Fruit fly (Drosophila melanogaster) whole organism, embryonic: ENCODE results near the gene Mlc2.

ENCODE experiments used
- Ada2b ChIP-seq: fragments of 200-800 bp; sonication (Bioruptor generic); IDR thresholded peaks from 2 replicates; pipeline ENCODE4 v1.3.6; 2022; ENCODE audit warnings: missing biosample characterization, missing genetic modification characterization
- Adf1 ChIP-seq: fragments of 200-800 bp; sonication (Bioruptor generic); IDR thresholded peaks from 2 replicates; pipeline ENCODE4 v1.3.6; 2022; ENCODE audit warnings: missing biosample characterization, missing genetic modification characterization
- Atf6 ChIP-seq: fragments of 200-800 bp; sonication (Bioruptor generic); IDR thresholded peaks from 2 replicates; pipeline ENCODE4 v1.3.6; 2022; ENCODE audit warnings: missing biosample characterization, missing genetic modification characterization
- CG10267 ChIP-seq: fragments of 200-800 bp; sonication (Bioruptor generic); optimal IDR thresholded peaks from 2 replicates; lab custom pipeline; 2018; ENCODE audit warnings: missing biosample characterization, mild to moderate bottlenecking, missing genetic modification characterization, moderate library complexity
- CG10366 ChIP-seq: fragments of 200-800 bp; sonication (Bioruptor generic); IDR thresholded peaks from 2 replicates; pipeline ENCODE4 v1.3.6; 2022; ENCODE audit warnings: missing biosample characterization, missing genetic modification characterization
- CG10462 ChIP-seq: fragments of 200-800 bp; sonication (Bioruptor generic); optimal IDR thresholded peaks from 2 replicates; lab custom pipeline; 2016; ENCODE audit warnings: missing biosample characterization, missing genetic modification characterization
- CG10959 ChIP-seq: fragments of 200-800 bp; sonication (Bioruptor generic); IDR thresholded peaks from 2 replicates; pipeline ENCODE4 v1.3.6; 2022; ENCODE audit warnings: missing biosample characterization, missing genetic modification characterization
- CG13287 ChIP-seq: fragments of 200-800 bp; sonication (Bioruptor generic); IDR thresholded peaks from 2 replicates; pipeline ENCODE4 v1.3.6; 2022; ENCODE audit warnings: missing biosample characterization, missing genetic modification characterization; ENCODE audit not compliant: partially characterized antibody
- CG13624 ChIP-seq: fragments of 200-800 bp; sonication (Bioruptor generic); optimal IDR thresholded peaks from 2 replicates; lab custom pipeline; 2016; ENCODE audit warnings: missing biosample characterization, missing genetic modification characterization
- CG15073 ChIP-seq: fragments of 200-800 bp; sonication (Bioruptor generic); optimal IDR thresholded peaks from 2 replicates; lab custom pipeline; 2016; ENCODE audit warnings: missing biosample characterization, missing genetic modification characterization
- CG18476 ChIP-seq: fragments of 200-800 bp; sonication (Bioruptor generic); optimal IDR thresholded peaks from 2 replicates; lab custom pipeline; 2016; ENCODE audit warnings: missing biosample characterization, mild to moderate bottlenecking, missing genetic modification characterization
- CG3163 ChIP-seq: fragments of 200-800 bp; sonication (Bioruptor generic); optimal IDR thresholded peaks from 3 replicates; lab custom pipeline; 2016; ENCODE audit warnings: missing biosample characterization, missing genetic modification characterization
- CG42726 ChIP-seq: fragments of 200-800 bp; sonication (Bioruptor generic); IDR thresholded peaks from 2 replicates; pipeline ENCODE4 v1.3.6; 2022; ENCODE audit warnings: missing biosample characterization, missing genetic modification characterization; ENCODE audit not compliant: partially characterized antibody
- CG4854 ChIP-seq: fragments of 200-800 bp; sonication (Bioruptor generic); optimal IDR thresholded peaks from 2 replicates; lab custom pipeline; 2016; ENCODE audit warnings: missing biosample characterization, missing genetic modification characterization, inconsistent platforms
- CG5245 ChIP-seq: fragments of 200-800 bp; sonication (Bioruptor generic); optimal IDR thresholded peaks from 3 replicates; lab custom pipeline; 2016; ENCODE audit warnings: missing biosample characterization, missing genetic modification characterization
- CG8089 ChIP-seq: fragments of 200-800 bp; sonication (Bioruptor generic); optimal IDR thresholded peaks from 3 replicates; lab custom pipeline; 2016; ENCODE audit warnings: missing biosample characterization, missing genetic modification characterization
- CG8281 ChIP-seq: fragments of 200-800 bp; sonication (Bioruptor generic); optimal IDR thresholded peaks from 2 replicates; lab custom pipeline; 2018; ENCODE audit warnings: missing biosample characterization, mild to moderate bottlenecking, missing genetic modification characterization, moderate library complexity
- CG8478 ChIP-seq: fragments of >200 bp; optimal IDR thresholded peaks from 2 replicates; lab custom pipeline; 2018
- CG9932 ChIP-seq: fragments of 200-800 bp; sonication (Bioruptor generic); IDR thresholded peaks from 2 replicates; pipeline ENCODE4 v1.3.6; 2022; ENCODE audit warnings: missing biosample characterization, missing genetic modification characterization
- Dek ChIP-seq: fragments of 200-800 bp; sonication (Bioruptor generic); optimal IDR thresholded peaks from 3 replicates; lab custom pipeline; 2019; ENCODE audit warnings: missing biosample characterization, mild to moderate bottlenecking, missing genetic modification characterization, moderate library complexity
- HLH3B ChIP-seq: fragments of 200-800 bp; sonication (Bioruptor generic); IDR thresholded peaks from 2 replicates; pipeline ENCODE4 v1.3.6; 2022; ENCODE audit warnings: missing biosample characterization, missing genetic modification characterization
- Med ChIP-seq: fragments of 200-800 bp; sonication (Bioruptor generic); peaks from one replicate; lab custom pipeline; 2016; ENCODE audit warnings: missing biosample characterization, missing genetic modification characterization, mild to moderate bottlenecking, inconsistent platforms, moderate library complexity
- Mrtf ChIP-seq: fragments of 200-800 bp; sonication (Bioruptor generic); IDR thresholded peaks from 3 replicates; pipeline ENCODE4 v1.3.6; 2022; ENCODE audit warnings: missing biosample characterization, missing genetic modification characterization
- NC2β ChIP-seq: fragments of 200-800 bp; sonication (Bioruptor generic); optimal IDR thresholded peaks from 2 replicates; lab custom pipeline; 2016; ENCODE audit warnings: missing biosample characterization, missing genetic modification characterization
- Neu2 ChIP-seq: fragments of 200-800 bp; sonication (Bioruptor generic); optimal IDR thresholded peaks from 3 replicates; lab custom pipeline; 2016; ENCODE audit warnings: missing biosample characterization, missing genetic modification characterization, borderline replicate concordance
- NfI ChIP-seq: fragments of 200-800 bp; sonication (Bioruptor generic); optimal IDR thresholded peaks from 3 replicates; lab custom pipeline; 2018; ENCODE audit warnings: missing biosample characterization, mild to moderate bottlenecking, missing genetic modification characterization, moderate library complexity
- Opbp ChIP-seq: fragments of 200-800 bp; sonication (Bioruptor generic); IDR thresholded peaks from 3 replicates; pipeline ENCODE4 v1.3.6; 2022; ENCODE audit warnings: missing biosample characterization, missing genetic modification characterization; ENCODE audit not compliant: partially characterized antibody
- Pdp1 ChIP-seq, 2 experiments: fragments of 200-800 bp; sonication (Bioruptor generic); optimal IDR thresholded peaks; 3 replicates each; lab custom pipeline; 2016; ENCODE audit warnings: missing biosample characterization in 2 of 2, missing genetic modification characterization in 2 of 2, mild to moderate bottlenecking in 1 of 2, moderate library complexity in 1 of 2
- Rx ChIP-seq: fragments of 200-800 bp; sonication (Bioruptor generic); IDR thresholded peaks from 2 replicates; pipeline ENCODE4 v1.3.6; 2022; ENCODE audit warnings: missing biosample characterization, missing genetic modification characterization
- Spps ChIP-seq: fragments of 200-800 bp; sonication (Bioruptor generic); optimal IDR thresholded peaks from 2 replicates; lab custom pipeline; 2018; ENCODE audit warnings: missing biosample characterization, mild to moderate bottlenecking, missing genetic modification characterization
- ara ChIP-seq: fragments of 200-800 bp; sonication (Bioruptor generic); IDR thresholded peaks from 2 replicates; pipeline ENCODE4 v1.3.6; 2022; ENCODE audit warnings: missing biosample characterization, missing genetic modification characterization
- bowl ChIP-seq: fragments of 200-800 bp; sonication (Bioruptor generic); IDR thresholded peaks from 2 replicates; pipeline ENCODE4 v1.3.6; 2022; ENCODE audit warnings: missing biosample characterization, missing genetic modification characterization
- cato ChIP-seq: fragments of 200-800 bp; sonication (Bioruptor generic); optimal IDR thresholded peaks from 2 replicates; lab custom pipeline; 2016; ENCODE audit warnings: missing biosample characterization, missing genetic modification characterization, borderline replicate concordance
- cg ChIP-seq: fragments of 200-800 bp; sonication (Bioruptor generic); optimal IDR thresholded peaks from 3 replicates; lab custom pipeline; 2019; ENCODE audit warnings: missing biosample characterization, mild to moderate bottlenecking, missing genetic modification characterization, moderate library complexity
- chinmo ChIP-seq: fragments of 200-800 bp; sonication (Bioruptor generic); IDR thresholded peaks from 4 replicates; pipeline ENCODE4 v1.3.6; 2022; ENCODE audit warnings: missing biosample characterization, missing genetic modification characterization; ENCODE audit not compliant: partially characterized antibody
- croc ChIP-seq: fragments of 200-800 bp; sonication (Bioruptor generic); conservative IDR thresholded peaks from 3 replicates; pipeline ENCODE4 v1.3.6; 2022; ENCODE audit warnings: missing biosample characterization, missing genetic modification characterization
- danr ChIP-seq: fragments of 200-800 bp; sonication (Bioruptor generic); IDR thresholded peaks from 2 replicates; pipeline ENCODE4 v1.3.6; 2022; ENCODE audit warnings: missing biosample characterization, missing genetic modification characterization
- esg ChIP-seq: fragments of 200-800 bp; sonication (Bioruptor generic); conservative IDR thresholded peaks from 2 replicates; pipeline ENCODE4 v1.3.6; 2022; ENCODE audit warnings: missing biosample characterization, missing genetic modification characterization
- ewg ChIP-seq: fragments of 200-800 bp; sonication (Bioruptor generic); optimal IDR thresholded peaks from 3 replicates; lab custom pipeline; 2017; ENCODE audit warnings: mild to moderate bottlenecking, missing biosample characterization, missing genetic modification reagents, missing genetic modification characterization
- fd96Cb ChIP-seq: fragments of 200-800 bp; sonication (Bioruptor generic); optimal IDR thresholded peaks from 2 replicates; lab custom pipeline; 2018; ENCODE audit warnings: missing biosample characterization, mild to moderate bottlenecking, missing genetic modification characterization, moderate library complexity
- fru ChIP-seq: fragments of >200 bp; optimal IDR thresholded peaks from 2 replicates; lab custom pipeline; 2017
- kni ChIP-seq: fragments of 200-800 bp; sonication (Bioruptor generic); optimal IDR thresholded peaks from 3 replicates; lab custom pipeline; 2017; ENCODE audit warnings: mild to moderate bottlenecking, missing biosample characterization, missing genetic modification reagents, missing genetic modification characterization
- nerfin-1 ChIP-seq: fragments of 200-800 bp; sonication (Bioruptor generic); optimal IDR thresholded peaks from 3 replicates; lab custom pipeline; 2019; ENCODE audit warnings: missing biosample characterization, mild to moderate bottlenecking, missing genetic modification characterization, moderate library complexity
- pnt ChIP-seq: fragments of 200-800 bp; sonication (Bioruptor generic); optimal IDR thresholded peaks from 3 replicates; lab custom pipeline; 2016; ENCODE audit warnings: missing biosample characterization, missing genetic modification characterization
- pum ChIP-seq: fragments of 200-800 bp; sonication (Bioruptor generic); optimal IDR thresholded peaks from 2 replicates; lab custom pipeline; 2016; ENCODE audit warnings: missing biosample characterization, missing genetic modification characterization
- sc ChIP-seq, 3 experiments: fragments of >200 bp in 2 of 3; fragments of 200-800 bp in 1 of 3; sonication (Bioruptor generic) in 1 of 3; optimal IDR thresholded peaks; 2 replicates in 2 of 3; 3 replicates in 1 of 3; lab custom pipeline; 2017; ENCODE audit warnings: mild to moderate bottlenecking in 1 of 3, missing biosample characterization in 1 of 3, missing genetic modification characterization in 1 of 3, missing genetic modification reagents in 1 of 3
- sd ChIP-seq: fragments of 200-800 bp; sonication (Bioruptor generic); optimal IDR thresholded peaks from 3 replicates; lab custom pipeline; 2018; ENCODE audit warnings: missing biosample characterization, mild to moderate bottlenecking, missing genetic modification characterization, moderate library complexity
- sim ChIP-seq: fragments of 200-800 bp; sonication (Bioruptor generic); IDR thresholded peaks from 2 replicates; pipeline ENCODE4 v1.3.6; 2022; ENCODE audit warnings: missing biosample characterization, missing genetic modification characterization
- stwl ChIP-seq: fragments of 200-800 bp; sonication (Bioruptor generic); optimal IDR thresholded peaks from 3 replicates; lab custom pipeline; 2018; ENCODE audit warnings: missing biosample characterization, mild to moderate bottlenecking, missing genetic modification characterization, moderate library complexity
- vnd ChIP-seq: fragments of 200-800 bp; sonication (Bioruptor generic); IDR thresholded peaks from 3 replicates; pipeline ENCODE4 v1.3.6; 2022; ENCODE audit warnings: missing biosample characterization, missing genetic modification characterization; ENCODE audit not compliant: partially characterized antibody
- zen2 ChIP-seq: fragments of 200-800 bp; sonication (Bioruptor generic); IDR thresholded peaks from 3 replicates; pipeline ENCODE4 v1.3.6; 2022; ENCODE audit warnings: missing biosample characterization, missing genetic modification characterization; ENCODE audit not compliant: partially characterized antibody
- zfh1 ChIP-seq: fragments of 200-800 bp; sonication (Bioruptor generic); IDR thresholded peaks from 3 replicates; pipeline ENCODE4 v1.3.6; 2022; ENCODE audit warnings: missing biosample characterization, missing genetic modification characterization

The Mlc2 gene

DNA sequence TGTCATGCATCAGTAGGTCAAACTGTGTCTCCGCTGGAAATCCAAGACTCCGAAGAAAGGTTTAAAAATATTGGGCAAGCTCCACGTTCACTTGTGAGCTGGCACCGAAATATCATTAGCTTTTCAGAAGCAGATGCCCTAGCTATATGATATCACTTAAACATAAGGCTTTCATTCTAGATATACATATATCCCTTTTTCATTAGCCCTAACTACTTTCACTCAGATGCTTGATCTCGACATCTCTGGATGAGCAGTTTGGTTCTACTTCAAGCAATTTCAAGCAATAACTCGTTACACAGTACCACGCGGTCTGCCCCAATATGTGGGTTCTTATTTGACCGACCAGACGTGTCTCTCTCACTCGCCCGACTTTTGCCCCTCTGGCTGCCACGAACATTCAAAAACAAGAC lies 17.1 kb upstream of the Mlc2 start (continued):
- TF ChIP-seq zfh1 (peak; percentile 48; the same call in 1 of the 3 replicates), Rx (no peak), Med (GFP tag; lab: Kevin White, UChicago) (peak; percentile 92), Ada2b (GFP tag; lab: Robert Waterston, UW) (no peak), HLH3B (GFP tag; lab: Robert Waterston, UW) (no peak), bowl (GFP tag; lab: Robert Waterston, UW) (no peak), cato (GFP tag; lab: Kevin White, UChicago) (no peak), zen2 (GFP tag; lab: Robert Waterston, UW) (no peak), CG15073 (GFP tag; lab: Kevin White, UChicago) (no peak), CG10462 (GFP tag; lab: Kevin White, UChicago) (peak; percentile 12), ara (no peak), nerfin-1 (no peak), NfI (GFP tag; lab: Kevin White, UChicago) (peak; percentile 24), fd96Cb (peak; percentile 16), stwl (no peak), CG4854 (GFP tag; lab: Kevin White, UChicago) (no peak), CG8478 (no peak), esg (0 out of 2 replicates have a peak, but pooled peaks have one; percentile 5), CG3163 (no peak), CG42726 (GFP tag; lab: Robert Waterston, UW) (no peak), Dek (no peak), CG5245 (GFP tag; lab: Kevin White, UChicago) (no peak)

DNA sequence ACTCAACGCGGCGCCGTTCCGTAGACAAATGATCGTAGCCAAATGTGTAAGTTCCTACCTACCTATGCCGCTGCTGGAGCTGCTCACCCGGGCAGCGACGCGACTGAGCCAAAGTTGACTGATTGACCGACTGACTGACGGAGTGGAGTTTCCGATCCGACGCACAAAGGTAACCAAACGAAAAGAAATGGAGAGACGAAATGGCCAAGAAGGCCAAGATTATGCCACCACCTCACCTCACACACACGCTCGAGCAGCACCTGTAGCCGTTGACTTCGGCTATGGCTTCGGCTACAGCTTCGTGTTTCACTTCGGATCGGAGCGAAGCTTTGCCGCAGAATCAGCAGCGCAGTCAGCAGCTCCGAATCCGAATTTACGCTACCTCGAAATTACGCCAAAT lies 16.7 kb upstream of the Mlc2 start, which contains the start of gene CG9747:
CG9747 (minus strand) TSS at position 206 of the 400 bp plus-strand sequence.
- TF ChIP-seq Opbp (GFP tag; lab: Robert Waterston, UW) (no peak), Atf6 (GFP tag; lab: Robert Waterston, UW) (no peak), CG8089 (GFP tag; lab: Kevin White, UChicago) (no peak), kni (GFP tag; lab: Kevin White, UChicago) (peak; percentile 45), CG10959 (GFP tag; lab: Robert Waterston, UW) (no peak), pum (no peak), pnt (GFP tag; lab: Kevin White, UChicago) (no peak), croc (GFP tag; lab: Robert Waterston, UW) (no peak), CG8281 (tag; lab: Kevin White, UChicago) (peak; percentile 98), cg (GFP tag; lab: Kevin White, UChicago) (no peak), CG10267 (tag; lab: Kevin White, UChicago) (no peak), sim (GFP tag; lab: Robert Waterston, UW) (no peak), CG9932 (GFP tag; lab: Robert Waterston, UW) (peak; percentile 4; the same call in 1 of the 2 replicates), Neu2 (no peak), Pdp1 (GFP tag; optimal IDR thresholded peaks at IDR 0.05; lab: Kevin White, UChicago) (peak in 1 of 2 experiments; percentile 48), vnd (GFP tag; lab: Robert Waterston, UW) (no peak), fru (lab: Kevin White, UChicago) (no peak), NC2β (no peak), chinmo (GFP tag; lab: Robert Waterston, UW) (peak; percentile 92), Spps (tag; lab: Kevin White, UChicago) (no peak), sd (tag; lab: Kevin White, UChicago) (peak; percentile 18), Rx (no peak), CG18476 (GFP tag; lab: Kevin White, UChicago) (no peak), CG10366 (GFP tag; lab: Robert Waterston, UW) (no peak), Mrtf (GFP tag; lab: Robert Waterston, UW) (no peak), CG13287 (GFP tag; lab: Robert Waterston, UW) (peak; percentile 14; the same call in 1 of the 2 replicates), ewg (GFP tag; lab: Kevin White, UChicago) (no peak), CG13624 (GFP tag; lab: Kevin White, UChicago) (no peak), Adf1 (GFP tag; lab: Robert Waterston, UW) (peak; percentile 79), sc (optimal IDR thresholded peaks at IDR 0.05; lab: Kevin White, UChicago) (no peak), sc (GFP tag; optimal IDR thresholded peaks at IDR 0.05; lab: Kevin White, UChicago) (no peak), danr (GFP tag; lab: Robert Waterston, UW) (no peak)
